Worm (Caenorhabditis elegans) whole organism, late embryonic: Measurements from ENCODE around the gene F58B3.6.

Experiments
- C08G9.2 ChIP-seq: sonication (generic microtip); optimal IDR thresholded peaks from 2 replicates; lab custom pipeline; 2016; ENCODE audit warnings: mild to moderate bottlenecking, missing genetic modification characterization, moderate library complexity, missing compliant biosample characterization
- C38D4.7 ChIP-seq: fragments of 200-800 bp; sonication (Bioruptor generic); optimal IDR thresholded peaks from 2 replicates; lab custom pipeline; 2018; ENCODE audit warnings: mild to moderate bottlenecking, missing genetic modification characterization, moderate library complexity, missing compliant biosample characterization
- K02D7.2 ChIP-seq: sonication (generic microtip); optimal IDR thresholded peaks from 2 replicates; lab custom pipeline; 2017; ENCODE audit warnings: mild to moderate bottlenecking, missing genetic modification characterization, missing compliant biosample characterization
- K09A11.1 ChIP-seq: sonication (generic microtip); optimal IDR thresholded peaks from 2 replicates; lab custom pipeline; 2017; ENCODE audit warnings: antibody characterized with exemption, mild to moderate bottlenecking, missing genetic modification characterization, missing compliant biosample characterization; ENCODE audit not compliant: insufficient read depth
- Y22D7AL.16 ChIP-seq: sonication (generic microtip); optimal IDR thresholded peaks from 2 replicates; lab custom pipeline; 2016; ENCODE audit warnings: missing genetic modification characterization, missing compliant biosample characterization
- ahr-1 ChIP-seq: sonication (generic microtip); optimal IDR thresholded peaks from 2 replicates; lab custom pipeline; 2016; ENCODE audit warnings: missing genetic modification characterization, missing compliant biosample characterization
- ceh-14 ChIP-seq: sonication (generic microtip); optimal IDR thresholded peaks from 2 replicates; lab custom pipeline; 2016; ENCODE audit warnings: missing genotype, missing genetic modification characterization, missing compliant biosample characterization
- ceh-18 ChIP-seq: sonication (generic microtip); optimal IDR thresholded peaks from 2 replicates; lab custom pipeline; 2016; ENCODE audit warnings: missing genetic modification characterization, missing compliant biosample characterization
- ceh-30 ChIP-seq: fragments of 150-350 bp; optimal IDR thresholded peaks from 2 replicates; lab custom pipeline; 2014; ENCODE audit warnings: missing biosample characterization, missing genetic modification characterization
- ceh-34 ChIP-seq: sonication (generic microtip); optimal IDR thresholded peaks from 2 replicates; lab custom pipeline; 2016; ENCODE audit warnings: mild to moderate bottlenecking, missing genetic modification characterization, missing compliant biosample characterization
- ceh-45 ChIP-seq: fragments of 200-800 bp; sonication (Bioruptor generic); IDR thresholded peaks from 2 replicates; pipeline ENCODE4 v1.3.6; 2022; ENCODE audit warnings: missing genetic modification reagents, missing genetic modification characterization, missing compliant biosample characterization
- ceh-48 ChIP-seq: sonication (generic microtip); optimal IDR thresholded peaks from 2 replicates; lab custom pipeline; 2016; ENCODE audit warnings: missing genetic modification characterization, inconsistent platforms, missing compliant biosample characterization
- ceh-6 ChIP-seq: fragments of 200-800 bp; sonication (Bioruptor generic); optimal IDR thresholded peaks from 2 replicates; lab custom pipeline; 2018; ENCODE audit warnings: mild to moderate bottlenecking, missing genetic modification characterization, missing compliant biosample characterization
- ceh-9 ChIP-seq: sonication (generic microtip); optimal IDR thresholded peaks from 2 replicates; lab custom pipeline; 2016; ENCODE audit warnings: mild to moderate bottlenecking, missing genetic modification characterization, inconsistent platforms, missing compliant biosample characterization
- dmd-4 ChIP-seq: sonication (generic microtip); optimal IDR thresholded peaks from 2 replicates; lab custom pipeline; 2016; ENCODE audit warnings: borderline replicate concordance, missing genetic modification characterization, missing compliant biosample characterization
- elt-2 ChIP-seq: sonication (generic microtip); optimal IDR thresholded peaks from 2 replicates; lab custom pipeline; 2016; ENCODE audit warnings: missing genetic modification reagents, missing genetic modification characterization, missing compliant biosample characterization
- elt-4 ChIP-seq: sonication (generic microtip); optimal IDR thresholded peaks from 2 replicates; lab custom pipeline; 2016; ENCODE audit warnings: missing genetic modification characterization, missing compliant biosample characterization
- ets-4 ChIP-seq: sonication (generic microtip); optimal IDR thresholded peaks from 2 replicates; lab custom pipeline; 2016; ENCODE audit warnings: missing genetic modification characterization, missing compliant biosample characterization
- eyg-1 ChIP-seq: sonication (generic microtip); optimal IDR thresholded peaks from 2 replicates; lab custom pipeline; 2016; ENCODE audit warnings: missing genotype, missing genetic modification characterization, missing compliant biosample characterization
- fax-1 ChIP-seq: sonication (generic microtip); optimal IDR thresholded peaks from 2 replicates; lab custom pipeline; 2016; ENCODE audit warnings: missing genotype, missing genetic modification characterization, missing compliant biosample characterization
- fkh-6 ChIP-seq: sonication (generic microtip); optimal IDR thresholded peaks from 2 replicates; lab custom pipeline; 2016; ENCODE audit warnings: missing genetic modification characterization, missing compliant biosample characterization
- hlh-13 ChIP-seq: fragments of 200-800 bp; sonication (Bioruptor generic); optimal IDR thresholded peaks from 2 replicates; lab custom pipeline; 2018; ENCODE audit warnings: mild to moderate bottlenecking, missing genetic modification characterization, missing compliant biosample characterization
- hlh-15 ChIP-seq: sonication (generic microtip); optimal IDR thresholded peaks from 2 replicates; lab custom pipeline; 2016; ENCODE audit warnings: missing genetic modification characterization, missing compliant biosample characterization
- hlh-30 ChIP-seq: sonication (generic microtip); optimal IDR thresholded peaks from 2 replicates; lab custom pipeline; 2017; ENCODE audit warnings: antibody characterized with exemption, missing genetic modification characterization, missing compliant biosample characterization; ENCODE audit not compliant: insufficient read depth
- hlh-8 ChIP-seq: sonication (generic microtip); optimal IDR thresholded peaks from 2 replicates; lab custom pipeline; 2016; ENCODE audit warnings: missing genotype, missing genetic modification characterization, missing compliant biosample characterization
- lim-6 ChIP-seq: sonication (generic microtip); optimal IDR thresholded peaks from 2 replicates; lab custom pipeline; 2016; ENCODE audit warnings: missing genetic modification characterization, missing compliant biosample characterization
- nfya-1 ChIP-seq: sonication (generic microtip); optimal IDR thresholded peaks from 2 replicates; lab custom pipeline; 2017; ENCODE audit warnings: missing genetic modification characterization, mild to moderate bottlenecking, missing compliant biosample characterization, antibody characterized with exemption, moderate library complexity
- nhr-232 ChIP-seq: sonication (generic microtip); optimal IDR thresholded peaks from 2 replicates; lab custom pipeline; 2016; ENCODE audit warnings: missing genetic modification characterization, missing compliant biosample characterization
- npax-4 ChIP-seq: sonication (generic microtip); optimal IDR thresholded peaks from 2 replicates; lab custom pipeline; 2016; ENCODE audit warnings: missing genetic modification characterization, missing compliant biosample characterization
- pha-2 ChIP-seq: sonication (generic microtip); optimal IDR thresholded peaks from 2 replicates; lab custom pipeline; 2017; ENCODE audit warnings: mild to moderate bottlenecking, missing genetic modification characterization, missing compliant biosample characterization
- pros-1 ChIP-seq: fragments of 150-350 bp; optimal IDR thresholded peaks from 2 replicates; lab custom pipeline; 2014; ENCODE audit warnings: missing biosample characterization, missing genetic modification reagents, missing genetic modification characterization
- sox-2 ChIP-seq: fragments of 200-800 bp; sonication (Bioruptor generic); IDR thresholded peaks from 2 replicates; pipeline ENCODE4 v1.3.6; 2022; ENCODE audit warnings: missing genetic modification reagents, missing genetic modification characterization, missing compliant biosample characterization
- syd-9 ChIP-seq: sonication (generic microtip); optimal IDR thresholded peaks from 2 replicates; lab custom pipeline; 2016; ENCODE audit warnings: mild to moderate bottlenecking, missing genetic modification characterization, moderate library complexity, missing compliant biosample characterization
- ttx-3 ChIP-seq: sonication (generic microtip); optimal IDR thresholded peaks from 2 replicates; lab custom pipeline; 2016; ENCODE audit warnings: missing genetic modification reagents, missing genetic modification characterization, missing compliant biosample characterization
- unc-3 ChIP-seq, 2 experiments: fragments of 200-800 bp in 1 of 2; sonication (Bioruptor generic) in 1 of 2; sonication (generic microtip) in 1 of 2; conservative IDR thresholded peaks in 1 of 2; optimal IDR thresholded peaks in 1 of 2; 2 replicates each; pipeline versions ENCODE4 v1.3.6 to Lab custom; 2016 to 2022; ENCODE audit warnings: missing compliant biosample characterization in 2 of 2, missing genetic modification characterization in 2 of 2, missing genetic modification reagents in 1 of 2
- unc-42 ChIP-seq: sonication (generic microtip); optimal IDR thresholded peaks from 2 replicates; lab custom pipeline; 2016; ENCODE audit warnings: missing genotype, missing genetic modification characterization, missing compliant biosample characterization
- unc-55 ChIP-seq: sonication (generic microtip); optimal IDR thresholded peaks from 2 replicates; lab custom pipeline; 2017; ENCODE audit warnings: missing biosample characterization, missing genetic modification reagents, missing genetic modification characterization
- zip-5 ChIP-seq: sonication (generic microtip); optimal IDR thresholded peaks from 2 replicates; lab custom pipeline; 2016; ENCODE audit warnings: missing genetic modification characterization, missing compliant biosample characterization
- ztf-16 ChIP-seq: sonication (generic microtip); optimal IDR thresholded peaks from 2 replicates; lab custom pipeline; 2017; ENCODE audit warnings: missing genetic modification characterization, missing compliant biosample characterization

F58B3.6 gene

ce11 chrIV:11643829-11644228, 7.4 kb downstream of the F58B3.6 start, which contains the start of gene prx-2:
Gene prx-2 (plus strand): TSS chrIV:11644129.
- TF ChIP-seq hlh-13: no peak
- TF ChIP-seq K02D7.2: no peak
- no peak for TF ChIP-seq fax-1 (tag; lab: Kevin White, UChicago)
- no peak for TF ChIP-seq ceh-45 (GFP tag; lab: Robert Waterston, UW)
- no peak for TF ChIP-seq pha-2 (tag; lab: Kevin White, UChicago)
- TF ChIP-seq ceh-14 (tag; lab: Kevin White, UChicago): no peak
- no peak for TF ChIP-seq pros-1
- no peak for TF ChIP-seq dmd-4
- TF ChIP-seq sox-2 (GFP tag; lab: Robert Waterston, UW): no peak
- no peak for TF ChIP-seq npax-4
- TF ChIP-seq nhr-232 (tag; lab: Kevin White, UChicago): no peak
- TF ChIP-seq ceh-6 (GFP tag; lab: Kevin White, UChicago): no peak
- no peak for TF ChIP-seq ahr-1 (tag; lab: Kevin White, UChicago)
- no peak for TF ChIP-seq elt-4 (tag; lab: Kevin White, UChicago)

DNA sequence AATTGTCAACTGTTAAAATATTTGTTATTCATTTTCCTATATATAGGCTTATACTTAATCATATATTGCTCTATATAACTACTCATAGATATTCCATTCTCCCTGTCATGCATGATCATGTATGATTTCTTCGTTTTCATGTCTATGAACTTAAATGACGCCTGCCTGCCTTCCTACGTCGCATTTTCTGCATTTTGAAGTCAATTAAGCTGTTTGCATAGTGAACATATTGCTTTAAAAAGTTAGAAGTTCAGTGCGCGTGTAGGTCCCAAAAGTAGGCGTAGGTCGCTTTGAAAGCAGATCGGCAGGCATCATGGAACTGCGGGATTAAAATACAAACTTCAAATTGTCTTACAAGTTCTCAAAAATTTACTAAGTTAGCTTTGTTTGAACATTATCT, 8.3 kb downstream of the F58B3.6 start:
- TF ChIP-seq lim-6: no peak
- no peak for TF ChIP-seq ceh-34
- TF ChIP-seq ceh-9: no peak
- no peak for TF ChIP-seq elt-4 (tag; lab: Kevin White, UChicago)
- no peak for TF ChIP-seq ceh-48
- TF ChIP-seq unc-55: no peak
- no peak for TF ChIP-seq nfya-1
- TF ChIP-seq ceh-14 (tag; lab: Kevin White, UChicago): no peak
- TF ChIP-seq eyg-1 (tag; lab: Kevin White, UChicago): no peak

ce11 chrIV:11645354-11645753, 8.9 kb downstream of the F58B3.6 start:
- TF ChIP-seq ceh-14 (tag; lab: Kevin White, UChicago) (no peak), ceh-45 (GFP tag; lab: Robert Waterston, UW) (no peak), C08G9.2 (no peak), hlh-8 (tag; lab: Kevin White, UChicago) (no peak), Y22D7AL.16 (tag; lab: Kevin White, UChicago) (no peak), elt-2 (tag; lab: Kevin White, UChicago) (peak; percentile 17), unc-55 (no peak), sox-2 (GFP tag; lab: Robert Waterston, UW) (no peak)
- TF ChIP-seq, all 69 proteins: peak for 1

DNA sequence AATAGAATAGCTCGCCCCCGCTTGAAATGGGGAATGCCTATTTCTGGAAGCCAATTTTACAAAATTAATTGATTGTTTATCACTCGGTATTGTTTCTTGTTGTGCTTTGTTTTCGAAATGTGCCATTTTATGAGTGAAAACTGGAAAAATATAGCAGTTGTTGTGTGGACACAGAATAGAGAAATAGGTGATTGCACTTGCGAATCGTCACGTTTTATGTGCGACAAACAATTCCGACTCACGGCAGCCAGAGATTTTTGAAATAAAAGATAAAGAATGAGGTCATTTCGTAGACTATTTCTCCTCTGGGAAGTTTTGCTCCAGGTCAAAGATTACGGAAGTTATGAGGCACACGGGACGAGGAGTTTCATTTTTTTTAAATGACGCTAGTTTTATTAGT, 10.5 kb downstream of the F58B3.6 start:
- TF ChIP-seq hlh-30 (tag; lab: Kevin White, UChicago) (no peak), unc-42 (tag; lab: Kevin White, UChicago) (no peak), eyg-1 (tag; lab: Kevin White, UChicago) (no peak), fkh-6 (tag; lab: Kevin White, UChicago) (no peak), ztf-16 (tag; lab: Kevin White, UChicago) (no peak), ceh-30 (tag; lab: Kevin White, UChicago) (no peak), ceh-48 (no peak), ceh-18 (tag; lab: Kevin White, UChicago) (no peak), unc-3 (GFP tag; conservative IDR thresholded peaks at IDR 0.05; lab: Robert Waterston, UW) (no peak), unc-3 (tag; optimal IDR thresholded peaks at IDR 0.05; lab: Kevin White, UChicago) (no peak), ets-4 (tag; lab: Kevin White, UChicago) (no peak), hlh-15 (no peak), hlh-13 (no peak), syd-9 (tag; lab: Kevin White, UChicago) (no peak), K09A11.1 (no peak), ttx-3 (tag; lab: Kevin White, UChicago) (no peak), C38D4.7 (GFP tag; lab: Kevin White, UChicago) (no peak), nfya-1 (no peak), zip-5 (tag; lab: Kevin White, UChicago) (no peak), fax-1 (tag; lab: Kevin White, UChicago) (no peak), ahr-1 (tag; lab: Kevin White, UChicago) (no peak)
